Fruit fly (Drosophila melanogaster) whole organism, adult: ENCODE measurements around the gene CG10357.

Experiments used
- CG12768 ChIP-seq: fragments of 200-800 bp; sonication (Bioruptor generic); optimal IDR thresholded peaks from 2 replicates; lab custom pipeline; 2017; ENCODE audit warnings: missing biosample characterization, missing genetic modification characterization, mild to moderate bottlenecking, moderate library complexity, missing genetic modification reagents
- CG14711 ChIP-seq: fragments of 200-800 bp; sonication (Bioruptor generic); optimal IDR thresholded peaks from 2 replicates; lab custom pipeline; 2018; ENCODE audit warnings: missing biosample characterization, mild to moderate bottlenecking, missing genetic modification characterization, moderate library complexity
- CG1620 ChIP-seq: fragments of 200-800 bp; sonication (Bioruptor generic); optimal IDR thresholded peaks from 2 replicates; lab custom pipeline; 2016; ENCODE audit warnings: missing biosample characterization, missing genetic modification characterization
- CG33017 ChIP-seq: fragments of 200-800 bp; sonication (Bioruptor generic); optimal IDR thresholded peaks from 2 replicates; lab custom pipeline; 2018; ENCODE audit warnings: missing biosample characterization, mild to moderate bottlenecking, missing genetic modification characterization, moderate library complexity
- CG5204 ChIP-seq: fragments of 200-800 bp; sonication (Bioruptor generic); optimal IDR thresholded peaks from 2 replicates; lab custom pipeline; 2016; ENCODE audit warnings: missing biosample characterization, missing genetic modification characterization
- CG7045 ChIP-seq: fragments of 200-800 bp; sonication (Bioruptor generic); optimal IDR thresholded peaks from 2 replicates; lab custom pipeline; 2017; ENCODE audit warnings: missing biosample characterization, mild to moderate bottlenecking, missing genetic modification characterization
- Clk ChIP-seq: fragments of 200-800 bp; sonication (Bioruptor generic); optimal IDR thresholded peaks from 2 replicates; lab custom pipeline; 2017; ENCODE audit warnings: missing biosample characterization, missing genetic modification characterization
- Mnt ChIP-seq: fragments of 200-800 bp; sonication (Bioruptor generic); optimal IDR thresholded peaks from 2 replicates; lab custom pipeline; 2016; ENCODE audit warnings: missing biosample characterization, mild to moderate bottlenecking, missing genetic modification characterization
- bab1 ChIP-seq: fragments of 200-800 bp; sonication (Bioruptor generic); optimal IDR thresholded peaks from 3 replicates; lab custom pipeline; 2019; ENCODE audit warnings: missing biosample characterization, mild to moderate bottlenecking, missing genetic modification characterization, moderate library complexity
- cic ChIP-seq: fragments of 200-800 bp; sonication (Bioruptor generic); optimal IDR thresholded peaks from 2 replicates; lab custom pipeline; 2017; ENCODE audit warnings: missing biosample characterization, mild to moderate bottlenecking, missing genetic modification characterization, moderate library complexity
- cnc ChIP-seq, 2 experiments: fragments of >200 bp; optimal IDR thresholded peaks; 2 replicates each; lab custom pipeline; 2017
- ovo ChIP-seq: fragments of 200-800 bp; sonication (Bioruptor generic); optimal IDR thresholded peaks from 2 replicates; lab custom pipeline; 2016; ENCODE audit warnings: missing biosample characterization, missing genetic modification characterization
- pad ChIP-seq: fragments of 200-800 bp; sonication (Bioruptor generic); optimal IDR thresholded peaks from 3 replicates; lab custom pipeline; 2017; ENCODE audit warnings: missing biosample characterization, missing genetic modification characterization, mild to moderate bottlenecking, moderate library complexity, missing genetic modification reagents
- tj ChIP-seq: fragments of 200-800 bp; sonication (Bioruptor generic); optimal IDR thresholded peaks from 3 replicates; lab custom pipeline; 2017; ENCODE audit warnings: missing biosample characterization, mild to moderate bottlenecking, missing genetic modification characterization, moderate library complexity
- toe ChIP-seq: fragments of 200-800 bp; sonication (Bioruptor generic); optimal IDR thresholded peaks from 2 replicates; lab custom pipeline; 2016; ENCODE audit warnings: missing biosample characterization, missing genetic modification characterization

Gene CG10357

DNA sequence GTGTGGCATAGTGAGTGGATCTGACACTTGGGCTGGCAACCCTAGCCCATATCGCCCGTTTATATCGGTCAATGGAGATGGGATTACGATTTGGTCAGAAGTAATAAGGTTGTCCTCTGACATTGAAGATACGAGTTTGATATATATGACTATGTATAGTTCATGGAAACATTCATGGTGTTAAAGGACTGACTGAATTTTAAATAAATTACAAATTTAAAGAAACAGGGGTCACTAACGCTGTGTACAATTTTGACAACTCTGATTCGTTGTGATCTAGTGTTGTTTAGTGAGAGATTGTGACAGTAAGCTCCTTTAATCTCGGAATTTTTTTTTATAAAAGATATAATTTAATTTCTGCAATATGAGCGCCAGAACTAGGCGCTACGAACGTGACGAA is 43.6 kb downstream of the CG10357 start, which contains the start of gene CG43098:
CG43098 (plus strand) TSS at position 301 of the 400 bp plus-strand sequence.
- TF ChIP-seq CG7045 (GFP tag; lab: Kevin White, UChicago) (no peak), CG33017 (tag; lab: Kevin White, UChicago) (no peak), cnc (optimal IDR thresholded peaks at IDR 0.05; lab: Kevin White, UChicago) (no peak), tj (GFP tag; lab: Kevin White, UChicago) (no peak), cic (GFP tag; lab: Kevin White, UChicago) (no peak), CG5204 (GFP tag; lab: Kevin White, UChicago) (no peak), CG14711 (tag; lab: Kevin White, UChicago) (no peak), Clk (GFP tag; lab: Kevin White, UChicago) (no peak), ovo (GFP tag; lab: Kevin White, UChicago) (no peak), bab1 (no peak), toe (GFP tag; lab: Kevin White, UChicago) (no peak), pad (GFP tag; lab: Kevin White, UChicago) (no peak), CG1620 (no peak), CG12768 (no peak)

DNA sequence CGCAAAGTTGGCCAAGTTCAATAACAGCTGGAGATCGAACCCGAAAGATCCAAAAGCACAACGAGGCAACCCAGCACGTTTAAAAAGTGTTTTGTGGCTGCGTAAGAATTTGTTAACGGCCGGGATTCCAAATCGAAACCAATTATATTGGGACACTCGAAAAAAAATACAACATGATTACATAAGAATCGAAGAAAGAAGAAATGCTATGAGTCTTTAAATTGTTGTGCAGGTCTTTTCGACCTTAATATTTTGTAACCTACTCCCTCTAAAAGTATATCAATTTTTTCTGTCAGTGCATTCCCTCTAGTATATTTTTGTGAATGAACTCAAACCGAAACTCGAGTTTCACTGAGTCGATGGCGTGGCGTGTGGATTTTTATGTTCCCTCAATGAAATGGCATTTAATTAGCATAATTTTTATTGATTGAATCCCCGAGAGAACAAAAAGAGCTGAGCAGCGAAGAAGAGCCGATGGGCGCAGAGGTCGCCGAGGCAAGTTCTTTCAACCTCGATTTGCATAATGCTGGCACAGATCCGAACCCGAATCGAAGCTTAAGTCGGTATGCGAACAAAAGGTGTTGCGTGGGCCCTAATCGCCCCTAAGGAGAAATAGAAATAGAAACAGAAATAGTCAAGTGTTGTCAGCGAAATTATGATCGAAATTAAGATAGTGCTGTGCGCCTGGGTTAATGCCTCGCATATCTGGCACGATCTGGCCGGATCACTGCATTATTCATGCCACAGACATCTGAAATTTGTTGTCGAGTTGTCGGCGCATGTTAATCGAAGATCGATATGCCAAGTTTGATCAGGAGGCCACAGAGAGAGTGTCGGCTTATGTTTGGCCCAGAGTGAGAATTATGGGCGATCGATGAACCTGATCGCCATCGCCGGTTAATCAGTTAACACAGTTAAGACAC is 50.4 kb downstream of the CG10357 start:
- TF ChIP-seq CG12768 (no peak), Mnt (GFP tag; lab: Kevin White, UChicago) (no peak)
